Fruit fly (Drosophila melanogaster): ENCODE data around the gene Hydr2.

dm6 chr2L:3199556-3199955 is 36.1 kb downstream of the Hydr2 start:
- TF ChIP-seq ttk (optimal IDR thresholded peaks at IDR 0.05) = no peak
- TF ChIP-seq Myc (optimal IDR thresholded peaks at IDR 0.05) = no peak

Measured in Kc167 (cell line).